Worm (Caenorhabditis elegans) whole organism, young adult: ENCODE measurements around the gene D1054.1.
A peak's percentile ranks its signal among the peaks of the same experiment; 100 is the strongest.

Experiments
- B0035.1 ChIP-seq: sonication (generic microtip); optimal IDR thresholded peaks from 2 replicates; lab custom pipeline; 2016; ENCODE audit warnings: missing genetic modification characterization, mild to moderate bottlenecking, missing compliant biosample characterization, missing genotype, missing genetic modification reagents
- B0261.1 ChIP-seq: sonication (generic microtip); optimal IDR thresholded peaks from 2 replicates; lab custom pipeline; 2016; ENCODE audit warnings: mild to moderate bottlenecking, missing genetic modification characterization, moderate library complexity, missing compliant biosample characterization
- C06A6.2 ChIP-seq: fragments of 200-800 bp; sonication (Bioruptor generic); conservative IDR thresholded peaks from 2 replicates; pipeline ENCODE4 v1.3.6; 2022; ENCODE audit warnings: missing genetic modification characterization, missing compliant biosample characterization
- C17E4.6 ChIP-seq: fragments of 200-800 bp; sonication (Bioruptor generic); IDR thresholded peaks from 2 replicates; pipeline ENCODE4 v1.3.6; 2022; ENCODE audit warnings: missing genetic modification reagents, missing genetic modification characterization, missing compliant biosample characterization
- F23B12.7 ChIP-seq: sonication (generic microtip); optimal IDR thresholded peaks from 2 replicates; lab custom pipeline; 2017; ENCODE audit warnings: missing genetic modification characterization, mild to moderate bottlenecking, missing compliant biosample characterization, antibody characterized with exemption, moderate library complexity; ENCODE audit not compliant: insufficient read depth
- F39B2.1 ChIP-seq: fragments of 200-800 bp; sonication (Bioruptor generic); IDR thresholded peaks from 2 replicates; pipeline ENCODE4 v1.3.6; 2022; ENCODE audit warnings: missing genetic modification reagents, missing genetic modification characterization, missing compliant biosample characterization
- F55B11.4 ChIP-seq: sonication (generic microtip); optimal IDR thresholded peaks from 2 replicates; lab custom pipeline; 2016; ENCODE audit warnings: missing compliant biosample characterization, missing genetic modification characterization, borderline replicate concordance; ENCODE audit not compliant: insufficient read depth
- K11D2.4 ChIP-seq: fragments of 200-800 bp; sonication (Bioruptor generic); IDR thresholded peaks from 2 replicates; pipeline ENCODE4 v1.3.6; 2022; ENCODE audit warnings: missing genetic modification reagents, missing genetic modification characterization, missing compliant biosample characterization
- T26A5.8 ChIP-seq: sonication (generic microtip); optimal IDR thresholded peaks from 2 replicates; lab custom pipeline; 2016; ENCODE audit warnings: missing genetic modification characterization, missing compliant biosample characterization
- Y53G8AR.9 ChIP-seq: fragments of 200-800 bp; sonication (Bioruptor generic); conservative IDR thresholded peaks from 2 replicates; pipeline ENCODE4 v1.3.6; 2022; ENCODE audit warnings: missing genetic modification reagents, missing genetic modification characterization, missing compliant biosample characterization
- Y79H2A.3 ChIP-seq: fragments of 200-800 bp; sonication (Bioruptor generic); conservative IDR thresholded peaks from 2 replicates; pipeline ENCODE4 v1.3.6; 2022; ENCODE audit warnings: missing genetic modification reagents, missing genetic modification characterization, missing compliant biosample characterization
- ZK185.1 ChIP-seq: sonication (generic microtip); optimal IDR thresholded peaks from 2 replicates; lab custom pipeline; 2016; ENCODE audit warnings: mild to moderate bottlenecking, missing genetic modification characterization, missing compliant biosample characterization; ENCODE audit not compliant: poor library complexity, severe bottlenecking
- aptf-2 ChIP-seq: fragments of 200-800 bp; sonication (Bioruptor generic); conservative IDR thresholded peaks from 2 replicates; pipeline ENCODE4 v1.3.6; 2022; ENCODE audit warnings: missing genetic modification reagents, missing genetic modification characterization, missing compliant biosample characterization
- aptf-3 ChIP-seq: fragments of 200-800 bp; sonication (Bioruptor generic); IDR thresholded peaks from 2 replicates; pipeline ENCODE4 v1.3.6; 2022; ENCODE audit warnings: missing genetic modification characterization, missing compliant biosample characterization
- attf-3 ChIP-seq: fragments of 200-800 bp; sonication (Bioruptor generic); conservative IDR thresholded peaks from 2 replicates; pipeline ENCODE4 v1.3.6; 2022; ENCODE audit warnings: missing genetic modification reagents, missing genetic modification characterization, missing compliant biosample characterization
- ccch-3 ChIP-seq: fragments of 200-800 bp; sonication (Bioruptor generic); optimal IDR thresholded peaks from 2 replicates; lab custom pipeline; 2018; ENCODE audit warnings: mild to moderate bottlenecking, missing genetic modification characterization, missing compliant biosample characterization
- ceh-58 ChIP-seq: fragments of 200-800 bp; sonication (Bioruptor generic); IDR thresholded peaks from 2 replicates; pipeline ENCODE4 v1.3.6; 2022; ENCODE audit warnings: missing genetic modification characterization, missing compliant biosample characterization
- ceh-91 ChIP-seq: fragments of 200-800 bp; sonication (Bioruptor generic); IDR thresholded peaks from 2 replicates; pipeline ENCODE4 v1.3.6; 2022; ENCODE audit warnings: missing genetic modification reagents, missing genetic modification characterization, missing compliant biosample characterization
- chd-7 ChIP-seq: sonication (generic microtip); optimal IDR thresholded peaks from 2 replicates; lab custom pipeline; 2016; ENCODE audit warnings: mild to moderate bottlenecking, missing genetic modification characterization, moderate library complexity, missing compliant biosample characterization
- dox-1 ChIP-seq: fragments of 200-800 bp; sonication (Bioruptor generic); IDR thresholded peaks from 2 replicates; pipeline ENCODE4 v1.3.6; 2022; ENCODE audit warnings: missing genetic modification reagents, missing genetic modification characterization, missing compliant biosample characterization
- dpff-1 ChIP-seq: sonication (generic microtip); optimal IDR thresholded peaks from 2 replicates; lab custom pipeline; 2017; ENCODE audit warnings: mild to moderate bottlenecking, missing genetic modification characterization, missing compliant biosample characterization
- egl-18 ChIP-seq: fragments of 200-800 bp; sonication (Bioruptor generic); IDR thresholded peaks from 2 replicates; pipeline ENCODE4 v1.3.6; 2022; ENCODE audit warnings: missing genetic modification reagents, missing genetic modification characterization, missing compliant biosample characterization
- egrh-3 ChIP-seq: fragments of 200-800 bp; sonication (Bioruptor generic); IDR thresholded peaks from 2 replicates; pipeline ENCODE4 v1.3.6; 2022; ENCODE audit warnings: missing genetic modification reagents, missing genetic modification characterization, missing compliant biosample characterization
- ets-4 ChIP-seq: fragments of 200-800 bp; sonication (Bioruptor generic); optimal IDR thresholded peaks from 2 replicates; lab custom pipeline; 2018; ENCODE audit warnings: mild to moderate bottlenecking, missing genetic modification characterization, missing compliant biosample characterization
- hlh-12 ChIP-seq: sonication (generic microtip); optimal IDR thresholded peaks from 2 replicates; lab custom pipeline; 2016; ENCODE audit warnings: missing genetic modification characterization, missing compliant biosample characterization
- let-526 ChIP-seq: fragments of 200-800 bp; sonication (Bioruptor generic); IDR thresholded peaks from 2 replicates; pipeline ENCODE4 v1.3.6; 2022; ENCODE audit warnings: missing genetic modification reagents, missing genetic modification characterization, missing compliant biosample characterization
- lin-35 ChIP-seq, 3 experiments: fragments of 150-350 bp in 2 of 3; sonication (generic microtip) in 1 of 3; optimal IDR thresholded peaks; 2 replicates each; lab custom pipeline; 2014 to 2018; ENCODE audit warnings: missing biosample characterization in 3 of 3, missing genetic modification characterization in 3 of 3, missing genetic modification reagents in 3 of 3
- lin-40 ChIP-seq: sonication (generic microtip); optimal IDR thresholded peaks from 2 replicates; lab custom pipeline; 2016; ENCODE audit warnings: missing genetic modification characterization, mild to moderate bottlenecking, missing compliant biosample characterization, missing genotype, missing genetic modification reagents
- nfya-1 ChIP-seq: sonication (generic microtip); optimal IDR thresholded peaks from 2 replicates; lab custom pipeline; 2017; ENCODE audit warnings: antibody characterized with exemption, missing compliant biosample characterization, missing genetic modification characterization, borderline replicate concordance; ENCODE audit not compliant: insufficient read depth
- nfya-2 ChIP-seq: fragments of 200-800 bp; sonication (Bioruptor generic); IDR thresholded peaks from 2 replicates; pipeline ENCODE4 v1.3.6; 2022; ENCODE audit warnings: missing genetic modification reagents, missing genetic modification characterization, missing compliant biosample characterization
- nhr-120 ChIP-seq: fragments of 200-800 bp; sonication (Bioruptor generic); IDR thresholded peaks from 2 replicates; pipeline ENCODE4 v1.3.6; 2022; ENCODE audit warnings: missing genetic modification characterization, missing compliant biosample characterization
- nhr-27 ChIP-seq: fragments of 200-800 bp; sonication (Bioruptor generic); optimal IDR thresholded peaks from 2 replicates; lab custom pipeline; 2018; ENCODE audit warnings: mild to moderate bottlenecking, missing genetic modification characterization, moderate library complexity, missing compliant biosample characterization
- nhr-80 ChIP-seq: sonication (generic microtip); optimal IDR thresholded peaks from 2 replicates; lab custom pipeline; 2016; ENCODE audit warnings: missing genetic modification characterization, missing compliant biosample characterization
- pbrm-1 ChIP-seq: fragments of 200-800 bp; sonication (Bioruptor generic); IDR thresholded peaks from 2 replicates; pipeline ENCODE4 v1.3.6; 2022; ENCODE audit warnings: missing genetic modification reagents, missing genetic modification characterization, missing compliant biosample characterization
- tbp1 ChIP-seq: fragments of 200-800 bp; sonication (Bioruptor generic); optimal IDR thresholded peaks from 2 replicates; lab custom pipeline; 2018; ENCODE audit warnings: mild to moderate bottlenecking, missing genetic modification characterization, missing compliant biosample characterization
- tlf-1 ChIP-seq: fragments of 200-800 bp; sonication (Bioruptor generic); optimal IDR thresholded peaks from 2 replicates; lab custom pipeline; 2018; ENCODE audit warnings: mild to moderate bottlenecking, missing genetic modification characterization, missing compliant biosample characterization
- zfh-2 ChIP-seq: fragments of 200-800 bp; sonication (Bioruptor generic); conservative IDR thresholded peaks from 2 replicates; pipeline ENCODE4 v1.3.6; 2022; ENCODE audit warnings: missing genetic modification reagents, missing genetic modification characterization, missing compliant biosample characterization
- zim-3 ChIP-seq: sonication (generic microtip); optimal IDR thresholded peaks from 2 replicates; lab custom pipeline; 2017; ENCODE audit warnings: mild to moderate bottlenecking, missing genetic modification characterization, moderate library complexity, missing compliant biosample characterization
- ztf-22 ChIP-seq: fragments of 200-800 bp; sonication (Bioruptor generic); optimal IDR thresholded peaks from 2 replicates; lab custom pipeline; 2018; ENCODE audit warnings: mild to moderate bottlenecking, missing genetic modification characterization, moderate library complexity, missing compliant biosample characterization
- ztf-25 ChIP-seq: fragments of 200-800 bp; sonication (Bioruptor generic); IDR thresholded peaks from 2 replicates; pipeline ENCODE4 v1.3.6; 2022; ENCODE audit warnings: missing genetic modification reagents, missing genetic modification characterization, missing compliant biosample characterization
- ztf-3 ChIP-seq: fragments of 200-800 bp; sonication (Bioruptor generic); optimal IDR thresholded peaks from 2 replicates; lab custom pipeline; 2018; ENCODE audit warnings: mild to moderate bottlenecking, missing genetic modification characterization, missing compliant biosample characterization

D1054.1 gene

DNA sequence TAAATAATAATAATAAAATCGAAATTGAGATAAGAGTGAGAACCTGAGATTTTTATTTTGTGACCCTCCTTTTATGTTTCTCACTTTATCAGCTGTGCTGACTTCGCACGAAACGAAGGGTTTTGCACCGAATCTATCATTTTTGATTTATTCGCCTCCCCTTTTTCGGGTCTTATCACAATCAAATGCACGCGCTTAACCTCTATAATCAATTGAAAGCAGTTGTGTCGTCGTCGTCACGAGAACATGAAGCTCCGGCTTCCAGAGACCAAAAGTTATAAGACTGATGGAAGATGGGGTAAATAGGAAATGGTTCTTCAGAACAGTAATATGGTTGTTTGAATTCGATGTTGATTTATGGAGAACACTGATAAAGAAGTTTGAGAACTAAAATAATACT, 31.1 kb upstream of the D1054.1 start, which contains the start of gene D1054.18 (continued):
- TF ChIP-seq aptf-3 (GFP tag; lab: Robert Waterston, UW) (no peak), nfya-2 (GFP tag; lab: Robert Waterston, UW) (no peak), F55B11.4 (tag; lab: Kevin White, UChicago) (no peak), C06A6.2 (GFP tag; lab: Robert Waterston, UW) (no peak), B0261.1 (tag; lab: Kevin White, UChicago) (no peak), nhr-27 (no peak), dpff-1 (tag; lab: Kevin White, UChicago) (no peak), chd-7 (tag; lab: Kevin White, UChicago) (no peak), ztf-25 (GFP tag; lab: Robert Waterston, UW) (no peak), nhr-120 (no peak), F39B2.1 (no peak), ceh-91 (no peak), tbp1 (GFP tag; lab: Kevin White, UChicago) (peak; percentile 13), nhr-80 (tag; lab: Kevin White, UChicago) (peak; percentile 87), Y79H2A.3 (GFP tag; lab: Robert Waterston, UW) (no peak), ztf-22 (peak; percentile 41)

- TF ChIP-seq nfya-1 (no peak), tlf-1 (GFP tag; lab: Kevin White, UChicago) (no peak), egl-18 (no peak), aptf-3 (GFP tag; lab: Robert Waterston, UW) (no peak), T26A5.8 (tag; lab: Kevin White, UChicago) (no peak), ztf-3 (GFP tag; lab: Kevin White, UChicago) (no peak), nfya-2 (GFP tag; lab: Robert Waterston, UW) (no peak), ets-4 (GFP tag; lab: Kevin White, UChicago) (no peak)
Measured at ce11 chrV:10798090-10798489, 28.1 kb upstream of the D1054.1 start, which contains the start of gene srh-184. Gene srh-184, minus strand, starts transcription at chrV:10798190.

- TF ChIP-seq ccch-3 (GFP tag; lab: Kevin White, UChicago) (no peak), nfya-1 (no peak), lin-35 (GFP tag; optimal IDR thresholded peaks at IDR 0.05; lab: Kevin White, UChicago) (no peak), let-526 (GFP tag; lab: Robert Waterston, UW) (no peak), aptf-2 (GFP tag; lab: Robert Waterston, UW) (no peak), hlh-12 (tag; lab: Kevin White, UChicago) (no peak), pbrm-1 (GFP tag; lab: Robert Waterston, UW) (no peak)
- TF ChIP-seq, all 124 proteins: peak for 0
Measured at ce11 chrV:10795494-10795893, 25.5 kb upstream of the D1054.1 start, which contains the start of gene D1054.19. Gene D1054.19, plus strand, starts transcription at chrV:10795794.

ce11 chrV:10794463-10794862, 24.4 kb upstream of the D1054.1 start:
- no peak for TF ChIP-seq dox-1 (GFP tag; lab: Robert Waterston, UW)
- TF ChIP-seq K11D2.4 (GFP tag; lab: Robert Waterston, UW): no peak
- TF ChIP-seq lin-40 (tag; lab: Kevin White, UChicago): no peak
- no peak for TF ChIP-seq F23B12.7 (tag; lab: Kevin White, UChicago)
- TF ChIP-seq ceh-58 (GFP tag; lab: Robert Waterston, UW): 0 out of 2 replicates have a peak, but pooled peaks have one; percentile 61
- no peak for TF ChIP-seq B0035.1
- no peak for TF ChIP-seq Y53G8AR.9 (GFP tag; lab: Robert Waterston, UW)
- no peak; the same call in none of the 2 replicates for TF ChIP-seq zfh-2 (GFP tag; lab: Robert Waterston, UW)
- TF ChIP-seq egrh-3: peak; percentile 56; the same call in 1 of the 2 replicates
- no peak for TF ChIP-seq ZK185.1 (tag; lab: Kevin White, UChicago)
- TF ChIP-seq C17E4.6 (GFP tag; lab: Robert Waterston, UW): no peak
- 0 out of 2 replicates have a peak, but pooled peaks have one; percentile 31 for TF ChIP-seq attf-3
- no peak for TF ChIP-seq zim-3 (tag; lab: Kevin White, UChicago)
